Worm (Caenorhabditis elegans) whole organism, young adult: ENCODE data around the gene Y32H12A.1.

Experiments used
- B0019.2 ChIP-seq: fragments of 200-800 bp; sonication (Bioruptor generic); conservative IDR thresholded peaks from 2 replicates; pipeline ENCODE4 v1.3.6; 2022; ENCODE audit warnings: missing genetic modification reagents, missing genetic modification characterization, missing compliant biosample characterization
- C17E4.6 ChIP-seq: fragments of 200-800 bp; sonication (Bioruptor generic); IDR thresholded peaks from 2 replicates; pipeline ENCODE4 v1.3.6; 2022; ENCODE audit warnings: missing genetic modification reagents, missing genetic modification characterization, missing compliant biosample characterization
- F23B12.7 ChIP-seq: sonication (generic microtip); optimal IDR thresholded peaks from 2 replicates; lab custom pipeline; 2017; ENCODE audit warnings: missing genetic modification characterization, mild to moderate bottlenecking, missing compliant biosample characterization, antibody characterized with exemption, moderate library complexity; ENCODE audit not compliant: insufficient read depth
- F37B4.10 ChIP-seq: fragments of 200-800 bp; sonication (Bioruptor generic); IDR thresholded peaks from 2 replicates; pipeline ENCODE4 v1.3.6; 2022; ENCODE audit warnings: missing genetic modification characterization, missing compliant biosample characterization
- K11D2.4 ChIP-seq: fragments of 200-800 bp; sonication (Bioruptor generic); IDR thresholded peaks from 2 replicates; pipeline ENCODE4 v1.3.6; 2022; ENCODE audit warnings: missing genetic modification reagents, missing genetic modification characterization, missing compliant biosample characterization
- T07F8.4 ChIP-seq: sonication (generic microtip); optimal IDR thresholded peaks from 2 replicates; lab custom pipeline; 2016; ENCODE audit warnings: mild to moderate bottlenecking, missing genetic modification characterization, moderate library complexity, missing compliant biosample characterization
- T26A5.8 ChIP-seq: sonication (generic microtip); optimal IDR thresholded peaks from 2 replicates; lab custom pipeline; 2016; ENCODE audit warnings: missing genetic modification characterization, missing compliant biosample characterization
- aptf-2 ChIP-seq: fragments of 200-800 bp; sonication (Bioruptor generic); conservative IDR thresholded peaks from 2 replicates; pipeline ENCODE4 v1.3.6; 2022; ENCODE audit warnings: missing genetic modification reagents, missing genetic modification characterization, missing compliant biosample characterization
- attf-5 ChIP-seq: fragments of 200-800 bp; sonication (Bioruptor generic); optimal IDR thresholded peaks from 2 replicates; lab custom pipeline; 2018; ENCODE audit warnings: mild to moderate bottlenecking, missing genetic modification characterization, missing compliant biosample characterization
- ccch-3 ChIP-seq: fragments of 200-800 bp; sonication (Bioruptor generic); optimal IDR thresholded peaks from 2 replicates; lab custom pipeline; 2018; ENCODE audit warnings: mild to moderate bottlenecking, missing genetic modification characterization, missing compliant biosample characterization
- cebp-1 ChIP-seq, 2 experiments: fragments of 200-800 bp in 1 of 2; sonication (Bioruptor generic) in 1 of 2; sonication (generic microtip) in 1 of 2; IDR thresholded peaks in 1 of 2; optimal IDR thresholded peaks in 1 of 2; 2 replicates each; pipeline versions ENCODE4 v1.3.6 to Lab custom; 2017 to 2022; ENCODE audit warnings: missing compliant biosample characterization in 2 of 2, missing genetic modification characterization in 2 of 2, mild to moderate bottlenecking in 1 of 2, missing genetic modification reagents in 1 of 2, moderate library complexity in 1 of 2
- ceh-91 ChIP-seq: fragments of 200-800 bp; sonication (Bioruptor generic); IDR thresholded peaks from 2 replicates; pipeline ENCODE4 v1.3.6; 2022; ENCODE audit warnings: missing genetic modification reagents, missing genetic modification characterization, missing compliant biosample characterization
- chd-7 ChIP-seq: sonication (generic microtip); optimal IDR thresholded peaks from 2 replicates; lab custom pipeline; 2016; ENCODE audit warnings: mild to moderate bottlenecking, missing genetic modification characterization, moderate library complexity, missing compliant biosample characterization
- dox-1 ChIP-seq: fragments of 200-800 bp; sonication (Bioruptor generic); IDR thresholded peaks from 2 replicates; pipeline ENCODE4 v1.3.6; 2022; ENCODE audit warnings: missing genetic modification reagents, missing genetic modification characterization, missing compliant biosample characterization
- ekl-4 ChIP-seq: fragments of 200-800 bp; sonication (Bioruptor generic); IDR thresholded peaks from 2 replicates; pipeline ENCODE4 v1.3.6; 2022; ENCODE audit warnings: missing genetic modification reagents, missing genetic modification characterization, missing compliant biosample characterization
- fkh-3 ChIP-seq: sonication (generic microtip); optimal IDR thresholded peaks from 2 replicates; lab custom pipeline; 2016; ENCODE audit warnings: mild to moderate bottlenecking, missing genetic modification characterization, missing compliant biosample characterization
- gei-17 ChIP-seq: fragments of 200-800 bp; sonication (Bioruptor generic); optimal IDR thresholded peaks from 2 replicates; lab custom pipeline; 2018; ENCODE audit warnings: mild to moderate bottlenecking, missing genetic modification characterization, missing compliant biosample characterization
- him-1 ChIP-seq: sonication (generic microtip); optimal IDR thresholded peaks from 2 replicates; lab custom pipeline; 2016; ENCODE audit warnings: missing genotype, missing genetic modification reagents, missing genetic modification characterization, missing compliant biosample characterization
- hlh-26 ChIP-seq: fragments of 200-800 bp; sonication (Bioruptor generic); conservative IDR thresholded peaks from 2 replicates; pipeline ENCODE4 v1.3.6; 2022; ENCODE audit warnings: missing genetic modification reagents, missing genetic modification characterization, missing compliant biosample characterization
- lin-35 ChIP-seq, 3 experiments: fragments of 150-350 bp in 2 of 3; sonication (generic microtip) in 1 of 3; optimal IDR thresholded peaks; 2 replicates each; lab custom pipeline; 2014 to 2018; ENCODE audit warnings: missing biosample characterization in 3 of 3, missing genetic modification characterization in 3 of 3, missing genetic modification reagents in 3 of 3
- madf-10 ChIP-seq: sonication (generic microtip); optimal IDR thresholded peaks from 2 replicates; lab custom pipeline; 2016; ENCODE audit warnings: mild to moderate bottlenecking, missing genetic modification characterization, missing compliant biosample characterization
- madf-6 ChIP-seq: fragments of 200-800 bp; sonication (Bioruptor generic); IDR thresholded peaks from 2 replicates; pipeline ENCODE4 v1.3.6; 2022; ENCODE audit warnings: missing genetic modification reagents, missing genetic modification characterization, missing compliant biosample characterization
- mcd-1 ChIP-seq: fragments of 200-800 bp; sonication (Bioruptor generic); IDR thresholded peaks from 2 replicates; pipeline ENCODE4 v1.3.6; 2022; ENCODE audit warnings: missing genetic modification reagents, missing genetic modification characterization, missing compliant biosample characterization
- mes-4 ChIP-seq: sonication (generic microtip); optimal IDR thresholded peaks from 2 replicates; lab custom pipeline; 2016; ENCODE audit warnings: missing genotype, missing genetic modification characterization, missing compliant biosample characterization
- nfya-2 ChIP-seq: fragments of 200-800 bp; sonication (Bioruptor generic); IDR thresholded peaks from 2 replicates; pipeline ENCODE4 v1.3.6; 2022; ENCODE audit warnings: missing genetic modification reagents, missing genetic modification characterization, missing compliant biosample characterization
- nfyb-1 ChIP-seq: fragments of 200-800 bp; sonication (Bioruptor generic); IDR thresholded peaks from 2 replicates; pipeline ENCODE4 v1.3.6; 2022; ENCODE audit warnings: missing genetic modification reagents, missing genetic modification characterization, missing compliant biosample characterization
- nhr-27 ChIP-seq: fragments of 200-800 bp; sonication (Bioruptor generic); optimal IDR thresholded peaks from 2 replicates; lab custom pipeline; 2018; ENCODE audit warnings: mild to moderate bottlenecking, missing genetic modification characterization, moderate library complexity, missing compliant biosample characterization
- nhr-80 ChIP-seq: sonication (generic microtip); optimal IDR thresholded peaks from 2 replicates; lab custom pipeline; 2016; ENCODE audit warnings: missing genetic modification characterization, missing compliant biosample characterization
- pbrm-1 ChIP-seq: fragments of 200-800 bp; sonication (Bioruptor generic); IDR thresholded peaks from 2 replicates; pipeline ENCODE4 v1.3.6; 2022; ENCODE audit warnings: missing genetic modification reagents, missing genetic modification characterization, missing compliant biosample characterization
- repo-1 ChIP-seq: sonication (generic microtip); optimal IDR thresholded peaks from 2 replicates; lab custom pipeline; 2017; ENCODE audit warnings: mild to moderate bottlenecking, missing genetic modification characterization, missing compliant biosample characterization
- somi-1 ChIP-seq: fragments of 200-800 bp; sonication (Bioruptor generic); optimal IDR thresholded peaks from 2 replicates; lab custom pipeline; 2018; ENCODE audit warnings: mild to moderate bottlenecking, missing genetic modification characterization, missing compliant biosample characterization
- sptf-2 ChIP-seq: fragments of 200-800 bp; sonication (Bioruptor generic); optimal IDR thresholded peaks from 2 replicates; lab custom pipeline; 2018; ENCODE audit warnings: mild to moderate bottlenecking, missing genetic modification characterization, missing compliant biosample characterization
- tbp1 ChIP-seq: fragments of 200-800 bp; sonication (Bioruptor generic); optimal IDR thresholded peaks from 2 replicates; lab custom pipeline; 2018; ENCODE audit warnings: mild to moderate bottlenecking, missing genetic modification characterization, missing compliant biosample characterization
- tlf-1 ChIP-seq: fragments of 200-800 bp; sonication (Bioruptor generic); optimal IDR thresholded peaks from 2 replicates; lab custom pipeline; 2018; ENCODE audit warnings: mild to moderate bottlenecking, missing genetic modification characterization, missing compliant biosample characterization
- unc-62 ChIP-seq: fragments of 150-350 bp; optimal IDR thresholded peaks from 2 replicates; lab custom pipeline; 2014; ENCODE audit warnings: missing biosample characterization, missing genetic modification reagents, missing genetic modification characterization
- xnd-1 ChIP-seq: sonication (generic microtip); optimal IDR thresholded peaks from 2 replicates; lab custom pipeline; 2016; ENCODE audit warnings: missing genotype, missing genetic modification reagents, missing genetic modification characterization, missing compliant biosample characterization
- zim-3 ChIP-seq: sonication (generic microtip); optimal IDR thresholded peaks from 2 replicates; lab custom pipeline; 2017; ENCODE audit warnings: mild to moderate bottlenecking, missing genetic modification characterization, moderate library complexity, missing compliant biosample characterization
- ztf-26 ChIP-seq: sonication (generic microtip); optimal IDR thresholded peaks from 2 replicates; lab custom pipeline; 2017; ENCODE audit warnings: missing genetic modification characterization, missing compliant biosample characterization
- ztf-28 ChIP-seq: fragments of 200-800 bp; sonication (Bioruptor generic); IDR thresholded peaks from 2 replicates; pipeline ENCODE4 v1.3.6; 2022; ENCODE audit warnings: missing genetic modification reagents, missing genetic modification characterization, missing compliant biosample characterization

Y32H12A.1 gene

DNA sequence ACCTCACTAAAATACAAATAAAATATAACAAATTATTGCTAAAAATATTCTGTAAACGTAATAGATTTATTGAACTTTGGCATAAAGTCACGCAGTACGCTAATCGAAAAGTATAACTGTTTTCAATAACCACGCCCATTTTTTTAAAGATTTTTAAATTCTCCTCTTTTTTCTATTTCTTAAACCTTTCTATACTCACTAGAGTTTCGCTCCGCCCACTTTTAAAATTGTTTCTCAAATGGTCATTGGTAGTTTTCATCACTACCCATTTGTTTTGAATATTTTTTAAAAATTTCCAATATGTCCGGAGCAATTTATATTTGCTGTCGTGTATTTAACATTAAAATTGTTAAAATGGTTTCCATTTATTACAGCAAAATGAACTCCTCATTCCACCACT, at the start of gene Y32H12A.1:
Y32H12A.1 (plus strand) TSS at position 301 of the 400 bp plus-strand sequence.
- TF ChIP-seq zim-3 (tag; lab: Kevin White, UChicago) = no peak
- no peak for TF ChIP-seq xnd-1
- TF ChIP-seq ccch-3 (GFP tag; lab: Kevin White, UChicago) = no peak
- TF ChIP-seq unc-62 = no peak
- no peak for TF ChIP-seq C17E4.6 (GFP tag; lab: Robert Waterston, UW)
- no peak for TF ChIP-seq ztf-26
- no peak for TF ChIP-seq sptf-2 (GFP tag; lab: Kevin White, UChicago)
- TF ChIP-seq mcd-1 = no peak
- no peak for TF ChIP-seq tbp1
- no peak for TF ChIP-seq lin-35 (GFP tag; optimal IDR thresholded peaks at IDR 0.05; lab: Kevin White, UChicago)
- no peak for TF ChIP-seq T26A5.8 (tag; lab: Kevin White, UChicago)
- no peak for TF ChIP-seq T07F8.4 (tag; lab: Kevin White, UChicago)
- no peak for TF ChIP-seq ztf-28 (GFP tag; lab: Robert Waterston, UW)
- TF ChIP-seq him-1 (tag; lab: Kevin White, UChicago) = no peak
- no peak for TF ChIP-seq nfyb-1 (GFP tag; lab: Robert Waterston, UW)
- TF ChIP-seq hlh-26 (GFP tag; lab: Robert Waterston, UW) = no peak

DNA sequence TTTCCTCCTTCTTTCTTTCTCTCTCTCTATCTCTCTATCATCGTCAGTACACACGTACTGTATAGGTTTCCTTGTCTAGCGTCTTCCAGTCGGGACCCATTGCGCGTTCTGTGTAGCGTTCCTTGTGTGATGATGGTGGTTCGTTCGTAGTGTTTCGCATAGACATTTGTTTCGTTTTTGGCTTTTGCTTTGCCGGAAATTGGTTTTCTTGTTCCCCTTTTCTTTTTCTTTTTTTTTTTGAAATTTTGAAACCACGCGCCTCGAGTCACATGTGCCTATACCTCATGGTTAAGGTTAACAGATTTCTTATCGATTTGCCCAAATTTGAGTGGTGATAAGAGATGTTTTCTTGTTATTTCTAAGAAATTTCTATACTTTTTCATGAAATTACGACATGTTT, 43.4 kb upstream of the Y32H12A.1 start:
- TF ChIP-seq chd-7 (tag; lab: Kevin White, UChicago) (no peak), dox-1 (no peak), ceh-91 (GFP tag; lab: Robert Waterston, UW) (no peak), lin-35 (GFP tag; optimal IDR thresholded peaks at IDR 0.05; lab: Kevin White, UChicago) (no peak), cebp-1 (GFP tag; IDR thresholded peaks at IDR 0.05; lab: Robert Waterston, UW) (no peak), cebp-1 (tag; optimal IDR thresholded peaks at IDR 0.05; lab: Kevin White, UChicago) (peak; percentile 17), F37B4.10 (GFP tag; lab: Robert Waterston, UW) (no peak), nhr-80 (tag; lab: Kevin White, UChicago) (peak; percentile 8), somi-1 (GFP tag; lab: Kevin White, UChicago) (no peak), nfya-2 (GFP tag; lab: Robert Waterston, UW) (no peak), K11D2.4 (no peak), F23B12.7 (tag; lab: Kevin White, UChicago) (no peak)

DNA sequence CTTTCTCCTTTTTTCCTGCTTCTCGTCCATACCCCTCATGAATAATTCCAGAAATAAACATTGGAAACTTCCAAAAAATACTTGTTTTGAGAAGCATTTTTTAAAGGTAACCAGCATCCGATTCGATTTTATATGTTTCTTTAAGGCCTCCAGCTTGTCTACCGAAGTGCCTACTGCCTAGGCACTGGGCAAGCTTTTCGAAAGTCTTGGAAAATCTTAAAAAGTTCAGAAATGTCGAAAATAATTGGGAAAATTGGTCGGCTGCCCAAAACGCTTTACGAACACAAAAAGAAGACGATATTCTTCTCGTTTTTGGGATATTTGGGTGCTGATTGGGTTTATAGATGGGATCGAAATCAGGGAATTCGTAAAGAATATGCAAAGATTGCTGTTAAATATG, 40.3 kb upstream of the Y32H12A.1 start, which contains the start of gene F52C9.3:
F52C9.3 (plus strand) TSS at position 225 of the 400 bp plus-strand sequence.
- TF ChIP-seq mes-4 (tag; lab: Kevin White, UChicago) (no peak), pbrm-1 (GFP tag; lab: Robert Waterston, UW) (0 out of 2 replicates have a peak, but pooled peaks have one; percentile 21), fkh-3 (tag; lab: Kevin White, UChicago) (no peak), aptf-2 (no peak), madf-6 (GFP tag; lab: Robert Waterston, UW) (0 out of 2 replicates have a peak, but pooled peaks have one; percentile 29), tbp1 (peak; percentile 23), B0019.2 (GFP tag; lab: Robert Waterston, UW) (no peak), repo-1 (tag; lab: Kevin White, UChicago) (no peak), cebp-1 (GFP tag; IDR thresholded peaks at IDR 0.05; lab: Robert Waterston, UW) (no peak), cebp-1 (tag; optimal IDR thresholded peaks at IDR 0.05; lab: Kevin White, UChicago) (peak; percentile 51), ekl-4 (GFP tag; lab: Robert Waterston, UW) (no peak), chd-7 (tag; lab: Kevin White, UChicago) (peak; percentile 29), ztf-28 (GFP tag; lab: Robert Waterston, UW) (no peak), gei-17 (GFP tag; lab: Kevin White, UChicago) (no peak), nhr-27 (tag; lab: Kevin White, UChicago) (peak; percentile 12), tlf-1 (peak; percentile 41), nfyb-1 (GFP tag; lab: Robert Waterston, UW) (0 out of 2 replicates have a peak, but pooled peaks have one; percentile 36), madf-10 (tag; lab: Kevin White, UChicago) (no peak), attf-5 (GFP tag; lab: Kevin White, UChicago) (peak; percentile 5)
- TF ChIP-seq, all 124 proteins: peak for 9
